Worm (Caenorhabditis elegans): Measurements from ENCODE around the gene str-37.

- TF ChIP-seq F49E8.2 (tag; optimal IDR thresholded peaks at IDR 0.05; ENCODE audit: borderline replicate concordance) (no peak), lir-3 (tag; optimal IDR thresholded peaks at IDR 0.05) (no peak), ceh-82 (tag; optimal IDR thresholded peaks at IDR 0.05) (no peak), F10B5.3 (tag; optimal IDR thresholded peaks at IDR 0.05) (no peak), cey-2 (tag; optimal IDR thresholded peaks at IDR 0.05; ENCODE audit: borderline replicate concordance, insufficient read depth) (no peak), lin-1 (GFP tag; IDR thresholded peaks at IDR 0.05) (no peak), madf-9 (GFP tag; conservative IDR thresholded peaks at IDR 0.05) (no peak), ZK546.5 (tag; optimal IDR thresholded peaks at IDR 0.05) (no peak), pha-4 (GFP tag; IDR thresholded peaks at IDR 0.05) (no peak), pha-4 (tag; optimal IDR thresholded peaks at IDR 0.05) (no peak), unc-62 (GFP tag; optimal IDR thresholded peaks at IDR 0.05 in 1 of 2) (no peak), unc-62 (tag; optimal IDR thresholded peaks at IDR 0.05) (no peak)
Measured at ce11 chrV:13280382-13280781, 47.2 kb upstream of the str-37 start.

Measured in whole organism, L4 larva.